Fruit fly (Drosophila melanogaster): ENCODE data around the gene CG31674.

CG31674 gene

dm6 chr2L:20821249-20822024 is 9.6 kb upstream of the CG31674 start (continued):
- no peak for TF ChIP-seq CG6854 (GFP tag; optimal IDR thresholded peaks at IDR 0.05)
- no peak for TF ChIP-seq Sry-δ (GFP tag; optimal IDR thresholded peaks at IDR 0.05)
- TF ChIP-seq fu2 (GFP tag; optimal IDR thresholded peaks at IDR 0.05), result no peak
- TF ChIP-seq salm (tag; optimal IDR thresholded peaks at IDR 0.05), result no peak
- no peak for TF ChIP-seq jigr1 (GFP tag; IDR thresholded peaks at IDR 0.05)
- no peak for TF ChIP-seq prd (optimal IDR thresholded peaks at IDR 0.05)
- peak; percentile 21; the same call in 1 of the 3 replicates for TF ChIP-seq prd (GFP tag; IDR thresholded peaks at IDR 0.05)
- TF ChIP-seq jumu (GFP tag; optimal IDR thresholded peaks at IDR 0.05), result no peak
- no peak for TF ChIP-seq CG8281 (tag; optimal IDR thresholded peaks at IDR 0.05)
- TF ChIP-seq Sox100B (GFP tag; optimal IDR thresholded peaks at IDR 0.05), result no peak
- TF ChIP-seq E2f1 (GFP tag; IDR thresholded peaks at IDR 0.05), result 0 out of 2 replicates have a peak, but pooled peaks have one; percentile 35
- peak; percentile 40; the same call in 1 of the 2 replicates for TF ChIP-seq Bgb (GFP tag; IDR thresholded peaks at IDR 0.05; ENCODE audit: partially characterized antibody)
- TF ChIP-seq CG6683 (GFP tag; optimal IDR thresholded peaks at IDR 0.05), result no peak
- no peak for TF ChIP-seq CG1602 (GFP tag; optimal IDR thresholded peaks at IDR 0.05)
- TF ChIP-seq az2 (GFP tag; optimal IDR thresholded peaks at IDR 0.05), result no peak
- peak; percentile 67 for TF ChIP-seq bbx (GFP tag; IDR thresholded peaks at IDR 0.05; ENCODE audit: partially characterized antibody)
- TF ChIP-seq br (optimal IDR thresholded peaks at IDR 0.05), result no peak
- TF ChIP-seq stc (GFP tag; IDR thresholded peaks at IDR 0.05), result no peak; the same call in 1 of the 2 replicates
- no peak for TF ChIP-seq pum (GFP tag; optimal IDR thresholded peaks at IDR 0.05)
- TF ChIP-seq maf-S (GFP tag; optimal IDR thresholded peaks at IDR 0.05), result no peak
- no peak for TF ChIP-seq CG3407 (GFP tag; optimal IDR thresholded peaks at IDR 0.05)
- no peak for TF ChIP-seq CG7839 (tag; optimal IDR thresholded peaks at IDR 0.05)
- TF ChIP-seq Gug (GFP tag; IDR thresholded peaks at IDR 0.05), result no peak
- TF ChIP-seq D (optimal IDR thresholded peaks at IDR 0.05), result no peak
- TF ChIP-seq D (GFP tag; optimal IDR thresholded peaks at IDR 0.05), result no peak
- TF ChIP-seq CG34422 (GFP tag; IDR thresholded peaks at IDR 0.05), result peak; percentile 40; the same call in 1 of the 3 replicates
- peak; percentile 80 for TF ChIP-seq yki (optimal IDR thresholded peaks at IDR 0.05)
- TF ChIP-seq CG17328 (GFP tag; IDR thresholded peaks at IDR 0.05), result peak; percentile 33; the same call in 1 of the 2 replicates
- peak; percentile 14 for TF ChIP-seq CG18262 (tag; optimal IDR thresholded peaks at IDR 0.05)
- TF ChIP-seq CG7357 (GFP tag; IDR thresholded peaks at IDR 0.05), result no peak
- no peak; the same call in 1 of the 2 replicates for TF ChIP-seq cas (GFP tag; IDR thresholded peaks at IDR 0.05)
- no peak for TF ChIP-seq bowl (GFP tag; IDR thresholded peaks at IDR 0.05)
- no peak for TF ChIP-seq Usf (GFP tag; optimal IDR thresholded peaks at IDR 0.05)
- peak; percentile 25 for TF ChIP-seq CG2678 (tag; optimal IDR thresholded peaks at IDR 0.05)
- no peak for TF ChIP-seq Nf-YA (GFP tag; IDR thresholded peaks at IDR 0.05)
- no peak for TF ChIP-seq CG11560 (tag; IDR thresholded peaks at IDR 0.05)
- TF ChIP-seq Sin3A (optimal IDR thresholded peaks at IDR 0.05), result no peak
- TF ChIP-seq C15 (GFP tag; IDR thresholded peaks at IDR 0.05), result no peak
- no peak for TF ChIP-seq lbe (GFP tag; optimal IDR thresholded peaks at IDR 0.05)
- no peak for TF ChIP-seq CTCF (GFP tag; optimal IDR thresholded peaks at IDR 0.05)
- no peak for TF ChIP-seq CG16815 (GFP tag; optimal IDR thresholded peaks at IDR 0.05)
- no peak for TF ChIP-seq usp (GFP tag; optimal IDR thresholded peaks at IDR 0.05)
- TF ChIP-seq Dip3 (GFP tag; optimal IDR thresholded peaks at IDR 0.05), result no peak
- TF ChIP-seq CG18476 (GFP tag; optimal IDR thresholded peaks at IDR 0.05), result no peak
- TF ChIP-seq CG14667 (GFP tag; IDR thresholded peaks at IDR 0.05), result no peak
- no peak for TF ChIP-seq CG7372 (GFP tag; IDR thresholded peaks at IDR 0.05)
- no peak for TF ChIP-seq aop (GFP tag; IDR thresholded peaks at IDR 0.05)
- TF ChIP-seq CG10979 (tag; optimal IDR thresholded peaks at IDR 0.05), result peak; percentile 32
- TF ChIP-seq Fer1 (GFP tag; optimal IDR thresholded peaks at IDR 0.05), result peak; percentile 56
- no peak for TF ChIP-seq H2.0 (GFP tag; IDR thresholded peaks at IDR 0.05)
- TF ChIP-seq CG10431 (GFP tag; optimal IDR thresholded peaks at IDR 0.05), result peak; percentile 36
- no peak for TF ChIP-seq Ada2b (GFP tag; IDR thresholded peaks at IDR 0.05)
- TF ChIP-seq Xbp1 (GFP tag; optimal IDR thresholded peaks at IDR 0.05), result no peak

Data from whole organism, embryonic.